Fruit fly (Drosophila melanogaster) whole organism, larva: ENCODE measurements around the gene CG32645.

Source experiments
- noc ChIP-seq: fragments of 200-800 bp; sonication (Bioruptor generic); optimal IDR thresholded peaks from 3 replicates; lab custom pipeline; 2019; ENCODE audit warnings: missing biosample characterization, mild to moderate bottlenecking, missing genetic modification characterization, moderate library complexity

The CG32645 gene

dm6 chrX:13138887-13139286, at the start of gene CG32645:
CG32645 (plus strand) TSS chrX:13139199.
- no peak for TF ChIP-seq noc (tag; lab: Kevin White, UChicago)

dm6 chrX:13089375-13089774, 49.6 kb upstream of the CG32645 start:
- no peak for TF ChIP-seq noc (tag; lab: Kevin White, UChicago)

- TF ChIP-seq noc (tag; lab: Kevin White, UChicago) = peak; percentile 29
Observed at dm6 chrX:13089920-13090655, 48.9 kb upstream of the CG32645 start, which contains the start of gene hep. hep (minus strand) TSS chrX:13090434.

dm6 chrX:13090656-13091261, 48.2 kb upstream of the CG32645 start, which contains the start of gene lic:
lic (plus strand) TSS chrX:13091145.
- TF ChIP-seq noc (tag; lab: Kevin White, UChicago) = no peak

dm6 chrX:13091859-13092258, 47.1 kb upstream of the CG32645 start:
- TF ChIP-seq noc (tag; lab: Kevin White, UChicago) = no peak

dm6 chrX:13094085-13094764, 44.8 kb upstream of the CG32645 start, which contains the start of gene CG2200:
CG2200 (plus strand) TSS chrX:13094299.
- peak; percentile 46 for TF ChIP-seq noc (tag; lab: Kevin White, UChicago)

dm6 chrX:13099919-13100318, 39.1 kb upstream of the CG32645 start:
- peak; percentile 88 for TF ChIP-seq noc (tag; lab: Kevin White, UChicago)

- TF ChIP-seq noc (tag; lab: Kevin White, UChicago) = no peak
Observed at dm6 chrX:13101817-13102216, 37.2 kb upstream of the CG32645 start.

- no peak for TF ChIP-seq noc (tag; lab: Kevin White, UChicago)
Observed at dm6 chrX:13104571-13104970, 34.4 kb upstream of the CG32645 start.

- TF ChIP-seq noc (tag; lab: Kevin White, UChicago) = no peak
Observed at dm6 chrX:13105220-13105619, 33.8 kb upstream of the CG32645 start.

dm6 chrX:13108144-13108824, 30.7 kb upstream of the CG32645 start, which contains the start of gene Fer3HCH:
Fer3HCH (minus strand) TSS chrX:13108194.
- TF ChIP-seq noc (tag; lab: Kevin White, UChicago) = no peak

dm6 chrX:13109583-13110126, 29.3 kb upstream of the CG32645 start:
- TF ChIP-seq noc (tag; lab: Kevin White, UChicago) = peak; percentile 61

dm6 chrX:13111832-13112231, 27.2 kb upstream of the CG32645 start:
- no peak for TF ChIP-seq noc (tag; lab: Kevin White, UChicago)

dm6 chrX:13112238-13112829, 26.7 kb upstream of the CG32645 start, which contains the start of gene Chpf:
Chpf (minus strand) TSS chrX:13112462.
- TF ChIP-seq noc (tag; lab: Kevin White, UChicago) = no peak
